Fruit fly (Drosophila melanogaster) whole organism, embryonic: ENCODE data around the gene nAChRalpha6.

Experiments
- CG12071 ChIP-seq: fragments of 200-800 bp; sonication (Bioruptor generic); optimal IDR thresholded peaks from 3 replicates; lab custom pipeline; 2018; ENCODE audit warnings: missing biosample characterization, mild to moderate bottlenecking, missing genetic modification characterization
- CG14441 ChIP-seq: fragments of 200-800 bp; sonication (Bioruptor generic); IDR thresholded peaks from 2 replicates; pipeline ENCODE4 v1.3.6; 2022; ENCODE audit warnings: missing biosample characterization, missing genetic modification characterization
- D19A ChIP-seq: fragments of 200-800 bp; optimal IDR thresholded peaks from 3 replicates; lab custom pipeline; 2019; ENCODE audit warnings: missing biosample characterization, mild to moderate bottlenecking, missing genetic modification characterization, moderate library complexity
- Dek ChIP-seq: fragments of 200-800 bp; sonication (Bioruptor generic); optimal IDR thresholded peaks from 3 replicates; lab custom pipeline; 2019; ENCODE audit warnings: missing biosample characterization, mild to moderate bottlenecking, missing genetic modification characterization, moderate library complexity
- abd-A ChIP-seq: fragments of 200-800 bp; sonication (Bioruptor generic); optimal IDR thresholded peaks from 3 replicates; lab custom pipeline; 2019; ENCODE audit warnings: missing biosample characterization, mild to moderate bottlenecking, missing genetic modification characterization, moderate library complexity
- bigmax ChIP-seq: fragments of 200-800 bp; sonication (Bioruptor generic); optimal IDR thresholded peaks from 2 replicates; lab custom pipeline; 2018; ENCODE audit warnings: missing biosample characterization, mild to moderate bottlenecking, missing genetic modification characterization
- gfzf ChIP-seq: fragments of 200-800 bp; sonication (Bioruptor generic); optimal IDR thresholded peaks from 2 replicates; lab custom pipeline; 2016; ENCODE audit warnings: missing biosample characterization, mild to moderate bottlenecking, missing genetic modification characterization, moderate library complexity
- jing ChIP-seq: fragments of 200-800 bp; sonication (Bioruptor generic); optimal IDR thresholded peaks from 2 replicates; lab custom pipeline; 2018; ENCODE audit warnings: missing biosample characterization, mild to moderate bottlenecking, missing genetic modification characterization
- ken ChIP-seq: fragments of 200-800 bp; sonication (Bioruptor generic); IDR thresholded peaks from 3 replicates; pipeline ENCODE4 v1.3.6; 2022; ENCODE audit warnings: missing biosample characterization, missing genetic modification characterization
- kni ChIP-seq: fragments of 200-800 bp; sonication (Bioruptor generic); optimal IDR thresholded peaks from 3 replicates; lab custom pipeline; 2017; ENCODE audit warnings: mild to moderate bottlenecking, missing biosample characterization, missing genetic modification reagents, missing genetic modification characterization
- lola ChIP-seq, 3 experiments: fragments of >200 bp in 2 of 3; fragments of 200-800 bp in 1 of 3; sonication (Bioruptor generic) in 1 of 3; optimal IDR thresholded peaks; 2 replicates each; lab custom pipeline; 2017 to 2019; ENCODE audit warnings: missing biosample characterization in 3 of 3, missing genetic modification characterization in 3 of 3, mild to moderate bottlenecking in 1 of 3, moderate library complexity in 1 of 3
- ssp ChIP-seq: fragments of 200-800 bp; sonication (Bioruptor generic); IDR thresholded peaks from 2 replicates; pipeline ENCODE4 v1.3.6; 2022; ENCODE audit warnings: missing biosample characterization, missing genetic modification characterization

DNA sequence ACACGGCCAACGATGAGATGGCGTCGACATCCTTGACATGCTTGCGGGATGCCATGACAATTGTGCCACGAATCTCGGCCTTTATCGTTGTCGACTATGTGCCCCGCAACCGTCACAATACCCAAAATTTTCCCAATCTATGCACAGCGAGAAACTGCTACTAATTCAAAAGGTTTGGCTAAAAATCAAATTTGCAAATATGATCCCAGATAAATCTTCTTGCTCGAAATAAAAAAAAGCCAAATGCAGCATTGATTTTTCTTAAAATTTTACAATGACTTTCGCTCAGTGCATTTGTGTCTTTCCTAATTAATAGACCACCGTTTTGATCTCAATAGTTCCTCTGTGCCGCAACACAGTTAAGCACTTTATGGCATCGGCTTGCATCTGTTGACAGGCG, 23.1 kb downstream of the nAChRalpha6 start:
- no peak for TF ChIP-seq CG12071 (GFP tag; lab: Kevin White, UChicago)
- no peak for TF ChIP-seq gfzf
- no peak for TF ChIP-seq ssp
- no peak for TF ChIP-seq kni (GFP tag; lab: Kevin White, UChicago)
- TF ChIP-seq bigmax: no peak
- TF ChIP-seq jing (GFP tag; lab: Kevin White, UChicago): no peak
- TF ChIP-seq D19A (tag; lab: Kevin White, UChicago): no peak
- TF ChIP-seq lola (GFP tag; optimal IDR thresholded peaks at IDR 0.05; lab: Kevin White, UChicago): no peak
- no peak for TF ChIP-seq Dek (tag; lab: Kevin White, UChicago)
- TF ChIP-seq abd-A: no peak
- TF ChIP-seq ken (GFP tag; lab: Robert Waterston, UW): no peak
- TF ChIP-seq CG14441 (GFP tag; lab: Robert Waterston, UW): no peak
